Fruit fly (Drosophila melanogaster) whole organism, embryonic: ENCODE results near the gene CG4230.
A peak's percentile ranks its signal among the peaks of the same experiment; 100 is the strongest.

Experiments
- ATbp ChIP-seq: fragments of 200-800 bp; sonication (Bioruptor generic); optimal IDR thresholded peaks from 2 replicates; lab custom pipeline; 2017; ENCODE audit warnings: missing biosample characterization, mild to moderate bottlenecking, missing genetic modification characterization, missing genetic modification reagents
- Blimp-1 ChIP-seq: fragments of 200-800 bp; sonication (Bioruptor generic); optimal IDR thresholded peaks from 3 replicates; lab custom pipeline; 2018; ENCODE audit warnings: missing biosample characterization, missing genetic modification characterization, mild to moderate bottlenecking, moderate library complexity, missing genetic modification reagents
- CG10543 ChIP-seq: fragments of 200-800 bp; sonication (Bioruptor generic); optimal IDR thresholded peaks from 3 replicates; lab custom pipeline; 2017; ENCODE audit warnings: missing biosample characterization, mild to moderate bottlenecking, missing genetic modification characterization, moderate library complexity
- CG10565 ChIP-seq: fragments of 200-800 bp; sonication (Bioruptor generic); optimal IDR thresholded peaks from 3 replicates; lab custom pipeline; 2016; ENCODE audit warnings: missing biosample characterization, mild to moderate bottlenecking, missing genetic modification characterization
- CG12071 ChIP-seq: fragments of 200-800 bp; sonication (Bioruptor generic); optimal IDR thresholded peaks from 3 replicates; lab custom pipeline; 2018; ENCODE audit warnings: missing biosample characterization, mild to moderate bottlenecking, missing genetic modification characterization
- CG12219 ChIP-seq: fragments of 200-800 bp; sonication (Bioruptor generic); optimal IDR thresholded peaks from 3 replicates; lab custom pipeline; 2018; ENCODE audit warnings: missing biosample characterization, mild to moderate bottlenecking, missing genetic modification characterization
- CG12769 ChIP-seq: fragments of 200-800 bp; sonication (Bioruptor generic); optimal IDR thresholded peaks from 2 replicates; lab custom pipeline; 2019; ENCODE audit warnings: missing biosample characterization, mild to moderate bottlenecking, missing genetic modification characterization, moderate library complexity
- CG14441 ChIP-seq: fragments of 200-800 bp; sonication (Bioruptor generic); IDR thresholded peaks from 2 replicates; pipeline ENCODE4 v1.3.6; 2022; ENCODE audit warnings: missing biosample characterization, missing genetic modification characterization
- CG14965 ChIP-seq: fragments of 200-800 bp; sonication (Bioruptor generic); optimal IDR thresholded peaks from 2 replicates; lab custom pipeline; 2016; ENCODE audit warnings: missing biosample characterization, missing genetic modification characterization, borderline replicate concordance
- CG15601 ChIP-seq: fragments of 200-800 bp; sonication (Bioruptor generic); optimal IDR thresholded peaks from 3 replicates; lab custom pipeline; 2019; ENCODE audit warnings: missing biosample characterization, mild to moderate bottlenecking, missing genetic modification characterization, moderate library complexity
- CG17186 ChIP-seq: fragments of 200-800 bp; sonication (Bioruptor generic); optimal IDR thresholded peaks from 3 replicates; lab custom pipeline; 2017; ENCODE audit warnings: missing biosample characterization, missing genetic modification reagents, missing genetic modification characterization
- CG2712 ChIP-seq: fragments of 200-800 bp; optimal IDR thresholded peaks from 3 replicates; lab custom pipeline; 2019; ENCODE audit warnings: missing biosample characterization, mild to moderate bottlenecking, missing genetic modification characterization, moderate library complexity
- CG31441 ChIP-seq: fragments of 200-800 bp; sonication (Bioruptor generic); IDR thresholded peaks from 2 replicates; pipeline ENCODE4 v1.3.6; 2022; ENCODE audit warnings: missing biosample characterization, missing genetic modification characterization
- CG3281 ChIP-seq: fragments of 200-800 bp; sonication (Bioruptor generic); optimal IDR thresholded peaks from 3 replicates; lab custom pipeline; 2017; ENCODE audit warnings: missing biosample characterization, mild to moderate bottlenecking, missing genetic modification characterization
- CG5180 ChIP-seq: fragments of 200-800 bp; sonication (Bioruptor generic); optimal IDR thresholded peaks from 3 replicates; lab custom pipeline; 2017; ENCODE audit warnings: missing biosample characterization, missing genetic modification characterization, mild to moderate bottlenecking, moderate library complexity, missing genetic modification reagents
- CG6683 ChIP-seq: fragments of 200-800 bp; sonication (Bioruptor generic); optimal IDR thresholded peaks from 2 replicates; lab custom pipeline; 2017; ENCODE audit warnings: missing biosample characterization, mild to moderate bottlenecking, missing genetic modification characterization, missing genetic modification reagents
- CG7556 ChIP-seq: fragments of 200-800 bp; sonication (Bioruptor generic); optimal IDR thresholded peaks from 2 replicates; lab custom pipeline; 2017; ENCODE audit warnings: missing biosample characterization, mild to moderate bottlenecking, missing genetic modification characterization
- CG8281 ChIP-seq: fragments of 200-800 bp; sonication (Bioruptor generic); optimal IDR thresholded peaks from 2 replicates; lab custom pipeline; 2018; ENCODE audit warnings: missing biosample characterization, mild to moderate bottlenecking, missing genetic modification characterization, moderate library complexity
- Ets65A ChIP-seq: fragments of 200-800 bp; sonication (Bioruptor generic); peaks from one replicate; lab custom pipeline; 2016; ENCODE audit warnings: missing biosample characterization, missing genetic modification characterization
- H2.0 ChIP-seq: fragments of 200-800 bp; sonication (Bioruptor generic); IDR thresholded peaks from 2 replicates; pipeline ENCODE4 v1.3.6; 2022; ENCODE audit warnings: missing biosample characterization, missing genetic modification characterization
- HHEX ChIP-seq: fragments of 200-800 bp; sonication (Bioruptor generic); optimal IDR thresholded peaks from 3 replicates; lab custom pipeline; 2017; ENCODE audit warnings: missing biosample characterization, mild to moderate bottlenecking, missing genetic modification characterization, missing genetic modification reagents
- HmgZ ChIP-seq: fragments of 200-800 bp; sonication (Bioruptor generic); optimal IDR thresholded peaks from 2 replicates; lab custom pipeline; 2018; ENCODE audit warnings: missing biosample characterization, mild to moderate bottlenecking, missing genetic modification characterization
- Lpt ChIP-seq: fragments of >200 bp; optimal IDR thresholded peaks from 2 replicates; lab custom pipeline; 2018; ENCODE audit warnings: missing biosample characterization, missing genetic modification characterization
- MTF-1 ChIP-seq: fragments of 200-800 bp; sonication (Bioruptor generic); optimal IDR thresholded peaks from 2 replicates; lab custom pipeline; 2018; ENCODE audit warnings: missing biosample characterization, mild to moderate bottlenecking, missing genetic modification characterization, borderline replicate concordance
- Sin3A ChIP-seq: fragments of >200 bp; optimal IDR thresholded peaks from 2 replicates; lab custom pipeline; 2018
- Sox100B ChIP-seq: fragments of 200-800 bp; sonication (Bioruptor generic); optimal IDR thresholded peaks from 3 replicates; lab custom pipeline; 2018; ENCODE audit warnings: missing biosample characterization, mild to moderate bottlenecking, missing genetic modification characterization
- Xrp1 ChIP-seq: fragments of 200-800 bp; sonication (Bioruptor generic); IDR thresholded peaks from 2 replicates; pipeline ENCODE4 v1.3.6; 2022; ENCODE audit warnings: missing biosample characterization, missing genetic modification characterization
- amos ChIP-seq: fragments of 200-800 bp; sonication (Bioruptor generic); IDR thresholded peaks from 2 replicates; pipeline ENCODE4 v1.3.6; 2022; ENCODE audit warnings: missing biosample characterization, missing genetic modification characterization; ENCODE audit not compliant: partially characterized antibody
- bcd ChIP-seq: fragments of 200-800 bp; sonication (Bioruptor generic); optimal IDR thresholded peaks from 2 replicates; lab custom pipeline; 2017; ENCODE audit warnings: missing biosample characterization, mild to moderate bottlenecking, missing genetic modification characterization
- caup ChIP-seq: fragments of 200-800 bp; sonication (Bioruptor generic); optimal IDR thresholded peaks from 3 replicates; lab custom pipeline; 2017; ENCODE audit warnings: missing biosample characterization, mild to moderate bottlenecking, missing genetic modification characterization, moderate library complexity; ENCODE audit not compliant: severe bottlenecking
- dmrt99B ChIP-seq: fragments of 200-800 bp; sonication (Bioruptor generic); optimal IDR thresholded peaks from 2 replicates; lab custom pipeline; 2018; ENCODE audit warnings: missing biosample characterization, mild to moderate bottlenecking, missing genetic modification characterization, moderate library complexity
- knrl ChIP-seq: fragments of 200-800 bp; sonication (Bioruptor generic); IDR thresholded peaks from 3 replicates; pipeline ENCODE4 v1.3.6; 2022; ENCODE audit warnings: missing biosample characterization, missing genetic modification characterization; ENCODE audit not compliant: partially characterized antibody
- nau ChIP-seq: fragments of 200-800 bp; sonication (Bioruptor generic); optimal IDR thresholded peaks from 3 replicates; lab custom pipeline; 2017; ENCODE audit warnings: missing biosample characterization, mild to moderate bottlenecking, missing genetic modification characterization, missing genetic modification reagents
- scrt ChIP-seq: fragments of 200-800 bp; sonication (Bioruptor generic); optimal IDR thresholded peaks from 2 replicates; lab custom pipeline; 2018; ENCODE audit warnings: missing biosample characterization, mild to moderate bottlenecking, missing genetic modification characterization, moderate library complexity
- sd ChIP-seq: fragments of 200-800 bp; sonication (Bioruptor generic); optimal IDR thresholded peaks from 3 replicates; lab custom pipeline; 2018; ENCODE audit warnings: missing biosample characterization, mild to moderate bottlenecking, missing genetic modification characterization, moderate library complexity
- sens ChIP-seq: fragments of 200-800 bp; sonication (Bioruptor generic); peaks from one replicate; lab custom pipeline; 2016; ENCODE audit warnings: missing biosample characterization, missing genetic modification characterization
- sob ChIP-seq: fragments of 200-800 bp; sonication (Bioruptor generic); IDR thresholded peaks from 2 replicates; pipeline ENCODE4 v1.3.6; 2022; ENCODE audit warnings: missing biosample characterization, missing genetic modification characterization
- stc ChIP-seq: fragments of 200-800 bp; sonication (Bioruptor generic); IDR thresholded peaks from 2 replicates; pipeline ENCODE4 v1.3.6; 2022; ENCODE audit warnings: missing biosample characterization, missing genetic modification characterization
- trh ChIP-seq: fragments of 200-800 bp; sonication (Bioruptor generic); optimal IDR thresholded peaks from 2 replicates; lab custom pipeline; 2016; ENCODE audit warnings: missing biosample characterization, missing genetic modification characterization

Gene CG4230

dm6 chr2L:5113480-5114118 lies 17.6 kb downstream of the CG4230 start (continued):
- peak; percentile 26 for TF ChIP-seq caup (GFP tag; lab: Kevin White, UChicago)
- peak; percentile 15 for TF ChIP-seq MTF-1
- no peak for TF ChIP-seq Ets65A (GFP tag; lab: Kevin White, UChicago)
- TF ChIP-seq HmgZ (tag; lab: Kevin White, UChicago) = peak; percentile 5
- TF ChIP-seq trh (GFP tag; lab: Kevin White, UChicago) = peak; percentile 6
- TF ChIP-seq H2.0 (GFP tag; lab: Robert Waterston, UW) = no peak
- no peak for TF ChIP-seq Sin3A
- peak; percentile 50 for TF ChIP-seq dmrt99B (tag; lab: Kevin White, UChicago)
- TF ChIP-seq CG8281 (tag; lab: Kevin White, UChicago) = peak; percentile 19
- TF ChIP-seq CG12219 = peak; percentile 18
- TF ChIP-seq CG10543 (GFP tag; lab: Kevin White, UChicago) = peak; percentile 13
- TF ChIP-seq CG14965 (GFP tag; lab: Kevin White, UChicago) = no peak
- TF ChIP-seq bcd (GFP tag; lab: Kevin White, UChicago) = no peak
- TF ChIP-seq CG14441 (GFP tag; lab: Robert Waterston, UW) = 0 out of 2 replicates have a peak, but pooled peaks have one; percentile 14
- TF ChIP-seq ATbp (GFP tag; lab: Kevin White, UChicago) = peak; percentile 32
- TF ChIP-seq CG10565 = no peak
- no peak for TF ChIP-seq CG7556 (GFP tag; lab: Kevin White, UChicago)
- peak; percentile 73 for TF ChIP-seq sens
- peak; percentile 35 for TF ChIP-seq HHEX (GFP tag; lab: Kevin White, UChicago)
- 0 out of 2 replicates have a peak, but pooled peaks have one; percentile 19 for TF ChIP-seq stc (GFP tag; lab: Robert Waterston, UW)
- TF ChIP-seq CG31441 (GFP tag; lab: Robert Waterston, UW) = 0 out of 2 replicates have a peak, but pooled peaks have one; percentile 11
- peak; percentile 28 for TF ChIP-seq nau (GFP tag; lab: Kevin White, UChicago)
- TF ChIP-seq Sox100B (GFP tag; lab: Kevin White, UChicago) = peak; percentile 42
- TF ChIP-seq CG3281 (GFP tag; lab: Kevin White, UChicago) = peak; percentile 15
- TF ChIP-seq scrt (GFP tag; lab: Kevin White, UChicago) = peak; percentile 10
- no peak for TF ChIP-seq Lpt (GFP tag; lab: Kevin White, UChicago)
- TF ChIP-seq CG12071 (GFP tag; lab: Kevin White, UChicago) = peak; percentile 56
- TF ChIP-seq CG6683 (GFP tag; lab: Kevin White, UChicago) = no peak

- TF ChIP-seq knrl (GFP tag; lab: Robert Waterston, UW) (no peak), CG15601 (tag; lab: Kevin White, UChicago) (peak; percentile 52), Blimp-1 (peak; percentile 58)
These were observed 18.9 kb downstream of the CG4230 start for dm6 chr2L:5114879-5115278.

DNA sequence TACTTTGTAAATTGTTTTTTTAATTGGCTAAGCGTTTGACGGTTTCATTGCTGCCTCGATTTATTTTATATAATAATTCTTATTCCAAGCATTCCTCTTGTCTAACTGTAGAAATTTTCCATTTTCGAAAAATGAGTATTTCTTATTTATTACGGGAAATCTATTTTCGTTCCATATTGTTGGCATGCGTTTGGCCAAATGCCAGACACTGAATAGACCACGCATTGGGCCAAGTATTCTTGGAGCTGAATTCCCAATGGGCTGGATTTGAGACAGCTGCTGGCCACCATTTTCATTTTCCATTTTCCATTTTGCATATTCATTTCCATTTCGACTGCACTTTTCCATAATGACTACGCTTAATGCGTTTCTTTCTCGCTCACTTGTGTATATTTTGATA lies 20.5 kb downstream of the CG4230 start:
- TF ChIP-seq CG17186 (GFP tag; lab: Kevin White, UChicago) (no peak), sob (no peak), sd (tag; lab: Kevin White, UChicago) (peak; percentile 78), sens (no peak), CG2712 (tag; lab: Kevin White, UChicago) (no peak), CG12769 (tag; lab: Kevin White, UChicago) (peak; percentile 63), nau (GFP tag; lab: Kevin White, UChicago) (peak; percentile 45), CG5180 (GFP tag; lab: Kevin White, UChicago) (no peak), Xrp1 (no peak), amos (no peak)
